Worm (Caenorhabditis elegans) whole organism, L2 larva: ENCODE data around the gene oxi-1.
A peak's percentile ranks its signal among the peaks of the same experiment; 100 is the strongest.

Experiments
- F13H6.1 ChIP-seq: sonication (generic microtip); optimal IDR thresholded peaks from 2 replicates; lab custom pipeline; 2016; ENCODE audit warnings: missing genetic modification characterization, missing compliant biosample characterization
- R02D3.7 ChIP-seq: fragments of 150-350 bp; optimal IDR thresholded peaks from 2 replicates; lab custom pipeline; 2014; ENCODE audit warnings: missing biosample characterization, missing genetic modification characterization
- Y55F3AM.14 ChIP-seq: fragments of 200-800 bp; sonication (Bioruptor generic); optimal IDR thresholded peaks from 2 replicates; lab custom pipeline; 2018; ENCODE audit warnings: mild to moderate bottlenecking, missing genetic modification characterization, missing compliant biosample characterization
- ZK546.5 ChIP-seq: sonication (generic microtip); optimal IDR thresholded peaks from 2 replicates; lab custom pipeline; 2017; ENCODE audit warnings: missing biosample characterization, missing genetic modification characterization
- alr-1 ChIP-seq: fragments of 150-350 bp; optimal IDR thresholded peaks from 2 replicates; lab custom pipeline; 2014; ENCODE audit warnings: missing biosample characterization, missing genetic modification characterization
- ama-1 ChIP-seq: fragments of 150-350 bp; optimal IDR thresholded peaks from 2 replicates; lab custom pipeline; 2018; ENCODE audit warnings: inconsistent platforms
- blmp-1 ChIP-seq: sonication (generic microtip); optimal IDR thresholded peaks from 2 replicates; lab custom pipeline; 2017; ENCODE audit warnings: missing genetic modification characterization, mild to moderate bottlenecking, missing compliant biosample characterization, antibody characterized with exemption, moderate library complexity; ENCODE audit not compliant: insufficient read depth
- ceh-16 ChIP-seq: fragments of 150-350 bp; optimal IDR thresholded peaks from 2 replicates; lab custom pipeline; 2014; ENCODE audit warnings: missing biosample characterization, missing genetic modification characterization
- crh-2 ChIP-seq: sonication (generic microtip); optimal IDR thresholded peaks from 2 replicates; lab custom pipeline; 2017; ENCODE audit warnings: missing biosample characterization, missing genetic modification characterization
- dmd-4 ChIP-seq: sonication (generic microtip); optimal IDR thresholded peaks from 2 replicates; lab custom pipeline; 2017; ENCODE audit warnings: missing biosample characterization, missing genetic modification characterization
- egl-27 ChIP-seq: sonication (generic microtip); optimal IDR thresholded peaks from 3 replicates; lab custom pipeline; 2017; ENCODE audit warnings: missing biosample characterization, missing genetic modification reagents, missing genetic modification characterization
- elt-1 ChIP-seq: fragments of 150-350 bp; optimal IDR thresholded peaks from 2 replicates; lab custom pipeline; 2014; ENCODE audit warnings: missing biosample characterization, missing genetic modification characterization
- fos-1 ChIP-seq: fragments of 150-350 bp; optimal IDR thresholded peaks from 2 replicates; lab custom pipeline; 2014; ENCODE audit warnings: missing biosample characterization, missing genetic modification characterization
- lin-39 ChIP-seq: fragments of 150-350 bp; optimal IDR thresholded peaks from 2 replicates; lab custom pipeline; 2014; ENCODE audit warnings: missing biosample characterization, missing genetic modification reagents, missing genetic modification characterization
- lsy-2 ChIP-seq, 2 experiments: fragments of 150-350 bp in 1 of 2; sonication (generic microtip) in 1 of 2; optimal IDR thresholded peaks; 2 replicates each; lab custom pipeline; 2014 to 2017; ENCODE audit warnings: missing biosample characterization in 2 of 2, missing genetic modification characterization in 2 of 2
- mab-5 ChIP-seq: fragments of 150-350 bp; optimal IDR thresholded peaks from 2 replicates; lab custom pipeline; 2014; ENCODE audit warnings: missing biosample characterization, missing genetic modification characterization
- mbf-1 ChIP-seq: sonication (generic microtip); optimal IDR thresholded peaks from 2 replicates; lab custom pipeline; 2017; ENCODE audit warnings: missing biosample characterization, missing genetic modification characterization
- mdl-1 ChIP-seq, 2 experiments: fragments of 150-350 bp in 1 of 2; sonication (generic microtip) in 1 of 2; optimal IDR thresholded peaks; 2 replicates each; lab custom pipeline; 2017; ENCODE audit warnings: missing biosample characterization in 2 of 2, missing genetic modification characterization in 2 of 2
- nhr-10 ChIP-seq: sonication (generic microtip); optimal IDR thresholded peaks from 2 replicates; lab custom pipeline; 2017; ENCODE audit warnings: missing biosample characterization, missing genetic modification characterization
- nhr-11 ChIP-seq: fragments of 150-350 bp; optimal IDR thresholded peaks from 2 replicates; lab custom pipeline; 2014; ENCODE audit warnings: missing biosample characterization, missing genetic modification characterization
- nhr-129 ChIP-seq: fragments of 150-350 bp; optimal IDR thresholded peaks from 2 replicates; lab custom pipeline; 2014; ENCODE audit warnings: missing biosample characterization, missing genetic modification characterization
- nhr-21 ChIP-seq: fragments of 150-350 bp; optimal IDR thresholded peaks from 2 replicates; lab custom pipeline; 2014; ENCODE audit warnings: missing biosample characterization, missing genetic modification characterization
- nhr-25 ChIP-seq: fragments of 150-350 bp; sonication (generic microtip); optimal IDR thresholded peaks from 3 replicates; lab custom pipeline; 2014; ENCODE audit warnings: missing biosample characterization, missing genetic modification characterization
- nhr-77 ChIP-seq: fragments of 150-350 bp; optimal IDR thresholded peaks from 2 replicates; lab custom pipeline; 2014; ENCODE audit warnings: missing biosample characterization, missing genetic modification characterization
- peb-1 ChIP-seq: fragments of 150-350 bp; optimal IDR thresholded peaks from 2 replicates; lab custom pipeline; 2014; ENCODE audit warnings: missing biosample characterization, missing genetic modification characterization
- sem-4 ChIP-seq: fragments of 150-350 bp; optimal IDR thresholded peaks from 2 replicates; lab custom pipeline; 2014; ENCODE audit warnings: missing biosample characterization, missing genetic modification reagents, missing genetic modification characterization
- sma-3 ChIP-seq: sonication (generic microtip); optimal IDR thresholded peaks from 2 replicates; lab custom pipeline; 2016; ENCODE audit warnings: missing genetic modification reagents, missing genetic modification characterization, missing compliant biosample characterization
- sma-9 ChIP-seq, 2 experiments: fragments of 150-350 bp in 1 of 2; sonication (generic microtip) in 1 of 2; optimal IDR thresholded peaks; 2 replicates each; lab custom pipeline; 2014 to 2016; ENCODE audit warnings: missing genetic modification characterization in 2 of 2, mild to moderate bottlenecking in 1 of 2, missing biosample characterization in 1 of 2, missing compliant biosample characterization in 1 of 2, missing genetic modification reagents in 1 of 2, moderate library complexity in 1 of 2
- snpc-4 ChIP-seq: fragments of 150-350 bp; optimal IDR thresholded peaks from 2 replicates; lab custom pipeline; 2014; ENCODE audit warnings: missing biosample characterization, missing genetic modification characterization
- unc-39 ChIP-seq: fragments of 150-350 bp; optimal IDR thresholded peaks from 2 replicates; lab custom pipeline; 2014; ENCODE audit warnings: missing biosample characterization, missing genetic modification characterization
- unc-55 ChIP-seq: fragments of 150-350 bp; sonication (generic microtip); optimal IDR thresholded peaks from 3 replicates; lab custom pipeline; 2014; ENCODE audit warnings: missing biosample characterization, missing genetic modification reagents, missing genetic modification characterization
- unc-62 ChIP-seq: fragments of 150-350 bp; optimal IDR thresholded peaks from 2 replicates; lab custom pipeline; 2014; ENCODE audit warnings: missing biosample characterization, missing genetic modification reagents, missing genetic modification characterization
- zag-1 ChIP-seq: fragments of 150-350 bp; optimal IDR thresholded peaks from 2 replicates; lab custom pipeline; 2014; ENCODE audit warnings: missing biosample characterization, missing genetic modification characterization
- ztf-1 ChIP-seq: fragments of 200-800 bp; sonication (Bioruptor generic); conservative IDR thresholded peaks from 2 replicates; pipeline ENCODE4 v1.3.6; 2022; ENCODE audit warnings: missing genetic modification characterization, missing compliant biosample characterization
- ztf-4 ChIP-seq: fragments of 150-350 bp; optimal IDR thresholded peaks from 2 replicates; lab custom pipeline; 2014; ENCODE audit warnings: missing biosample characterization, missing genetic modification characterization

Gene oxi-1

DNA sequence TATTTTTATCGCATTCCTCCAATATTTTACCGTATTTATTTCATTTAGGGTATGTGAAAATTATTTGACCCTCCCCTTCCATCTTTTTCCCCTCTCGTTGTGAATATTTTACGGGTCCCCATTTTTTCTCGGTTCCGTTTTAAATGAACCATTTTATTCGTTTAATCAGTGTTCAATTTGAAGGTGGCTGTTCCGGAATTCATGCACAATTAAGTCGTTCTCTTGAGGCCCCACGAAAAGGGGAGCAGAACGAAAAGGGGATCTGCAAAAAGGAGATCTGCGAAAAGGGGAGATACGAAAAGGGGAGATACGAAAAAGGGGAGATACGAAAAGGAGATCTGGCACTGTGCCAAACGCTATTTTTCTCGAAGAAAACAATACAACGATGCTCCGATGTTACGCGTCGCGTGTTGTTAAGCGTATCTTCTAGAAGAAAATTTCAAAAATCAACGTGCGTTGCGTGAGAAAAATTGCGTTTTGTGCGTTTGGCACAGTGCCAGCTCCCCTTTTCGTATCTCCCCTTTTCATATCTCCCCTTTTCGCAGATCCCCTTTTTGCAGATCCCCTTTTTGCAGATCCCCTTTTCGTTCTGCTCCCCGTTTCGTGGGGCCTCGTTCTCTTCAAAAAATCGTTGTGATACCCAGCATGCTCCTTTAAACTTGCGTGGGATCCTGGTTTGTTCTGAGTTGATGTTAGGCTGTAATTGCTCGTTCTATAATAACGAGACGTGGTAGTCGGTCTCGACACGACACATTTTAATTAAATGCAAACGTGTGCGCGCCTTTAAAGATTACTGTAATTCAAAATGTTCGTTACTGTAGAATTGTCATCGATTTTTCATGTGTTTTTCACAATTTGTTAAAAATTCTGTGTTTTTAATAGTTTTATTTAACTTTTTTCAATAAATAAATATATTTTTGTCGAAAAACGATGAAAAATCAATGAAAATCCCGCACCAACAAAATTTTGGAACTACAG, 47.0 kb upstream of the oxi-1 start:
- TF ChIP-seq ama-1 (lab: Kevin White, UChicago) (peak; percentile 29), nhr-129 (tag; lab: Kevin White, UChicago) (peak; percentile 33), dmd-4 (tag; lab: Kevin White, UChicago) (no peak), ZK546.5 (tag; lab: Kevin White, UChicago) (no peak), F13H6.1 (peak; percentile 22), unc-39 (no peak), lsy-2 (tag; optimal IDR thresholded peaks at IDR 0.05; lab: Kevin White, UChicago) (peak in 1 of 2 experiments; percentile 36), nhr-25 (no peak)

DNA sequence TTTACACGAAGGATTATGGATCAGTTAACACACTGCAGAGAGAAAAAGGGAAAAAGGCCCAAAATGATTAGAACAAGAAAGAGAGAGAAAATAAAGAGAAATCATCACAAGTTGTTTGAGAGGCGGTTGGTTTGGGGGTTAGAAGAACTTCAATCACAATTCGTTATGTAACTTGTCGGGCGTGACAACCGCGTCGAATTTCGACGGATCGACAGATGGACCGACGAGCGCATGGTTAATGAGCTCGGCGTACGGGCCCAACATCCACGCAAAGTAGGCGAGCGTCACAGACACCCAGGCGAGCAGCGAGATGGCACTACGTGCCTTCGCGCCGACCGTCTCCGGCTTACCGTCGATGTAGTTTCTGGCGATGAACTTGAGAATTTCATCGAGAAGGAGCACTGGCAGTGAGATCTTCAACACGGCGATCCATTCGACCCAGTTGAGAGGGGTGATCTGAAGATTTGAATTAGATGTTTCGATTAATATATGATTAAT, 45.2 kb upstream of the oxi-1 start:
- TF ChIP-seq nhr-21 (tag; lab: Kevin White, UChicago) = no peak
- no peak for TF ChIP-seq sem-4 (tag; lab: Kevin White, UChicago)
- TF ChIP-seq ama-1 (lab: Kevin White, UChicago) = no peak
- TF ChIP-seq fos-1 = no peak
- no peak for TF ChIP-seq blmp-1 (tag; lab: Kevin White, UChicago)
- TF ChIP-seq ceh-16 (tag; lab: Kevin White, UChicago) = no peak
- TF ChIP-seq unc-62 (GFP tag; lab: Kevin White, UChicago) = no peak
- no peak for TF ChIP-seq mdl-1 (tag; optimal IDR thresholded peaks at IDR 0.05; lab: Kevin White, UChicago)
- no peak for TF ChIP-seq alr-1 (tag; lab: Kevin White, UChicago)
- no peak for TF ChIP-seq nhr-11
- no peak for TF ChIP-seq unc-55 (GFP tag; lab: Kevin White, UChicago)
- no peak for TF ChIP-seq nhr-77 (tag; lab: Kevin White, UChicago)
- TF ChIP-seq mbf-1 = no peak
- no peak for TF ChIP-seq ztf-1 (GFP tag; lab: Robert Waterston, UW)
- no peak for TF ChIP-seq unc-39
- no peak for TF ChIP-seq nhr-25

DNA sequence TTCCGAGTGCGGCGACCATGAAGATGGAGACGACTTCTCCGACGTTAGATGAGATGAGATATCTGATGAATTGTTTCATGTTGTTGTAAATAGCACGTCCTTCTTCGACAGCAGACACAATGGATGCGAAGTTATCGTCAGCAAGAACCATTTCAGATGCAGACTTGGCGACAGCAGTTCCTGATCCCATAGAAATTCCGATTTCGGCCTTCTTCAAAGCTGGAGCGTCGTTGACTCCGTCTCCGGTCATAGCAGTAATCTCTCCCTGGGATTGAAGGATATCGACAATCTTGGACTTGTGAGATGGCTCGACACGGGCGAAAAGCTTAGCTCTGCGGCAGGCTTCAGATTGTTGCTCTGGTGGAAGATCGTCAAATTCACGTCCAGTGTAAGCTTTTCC, 44.2 kb upstream of the oxi-1 start:
- TF ChIP-seq lin-39 (tag; lab: Kevin White, UChicago) (no peak), nhr-25 (no peak), unc-55 (GFP tag; lab: Kevin White, UChicago) (no peak), sma-3 (GFP tag; lab: Kevin White, UChicago) (no peak), R02D3.7 (tag; lab: Kevin White, UChicago) (no peak), peb-1 (tag; lab: Kevin White, UChicago) (no peak), ceh-16 (tag; lab: Kevin White, UChicago) (no peak), sma-9 (GFP tag; optimal IDR thresholded peaks at IDR 0.05; lab: Kevin White, UChicago) (no peak), sma-9 (tag; optimal IDR thresholded peaks at IDR 0.05; lab: Kevin White, UChicago) (no peak), snpc-4 (tag; lab: Kevin White, UChicago) (no peak), mab-5 (tag; lab: Kevin White, UChicago) (no peak), blmp-1 (tag; lab: Kevin White, UChicago) (no peak), ztf-1 (GFP tag; lab: Robert Waterston, UW) (no peak), ztf-4 (no peak), crh-2 (no peak), elt-1 (no peak), Y55F3AM.14 (GFP tag; lab: Kevin White, UChicago) (no peak), egl-27 (tag; lab: Kevin White, UChicago) (no peak), zag-1 (tag; lab: Kevin White, UChicago) (no peak)

DNA sequence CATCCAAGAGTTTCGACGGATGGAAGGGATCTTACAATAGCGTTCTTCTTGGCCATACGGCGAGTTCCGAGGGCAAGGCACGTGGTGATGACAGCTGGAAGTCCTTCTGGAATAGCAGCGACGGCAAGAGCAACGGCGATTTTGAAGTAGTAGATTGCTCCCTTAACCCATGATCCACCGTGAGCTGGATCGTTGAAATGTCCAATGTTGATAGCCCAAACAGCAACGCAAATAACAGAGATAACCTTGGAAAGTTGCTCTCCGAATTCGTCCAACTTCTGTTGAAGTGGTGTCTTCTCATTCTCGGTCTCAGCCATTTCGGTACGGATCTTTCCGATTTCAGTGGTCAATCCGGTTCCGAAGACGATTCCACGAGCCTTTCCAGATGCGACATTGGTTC, 42.9 kb upstream of the oxi-1 start:
- TF ChIP-seq nhr-10 (tag; lab: Kevin White, UChicago) (no peak), nhr-11 (no peak), nhr-77 (tag; lab: Kevin White, UChicago) (no peak)
